Comparison of ENCODE assay signal across 4 fruit fly cellular contexts in the genomic region with DNA sequence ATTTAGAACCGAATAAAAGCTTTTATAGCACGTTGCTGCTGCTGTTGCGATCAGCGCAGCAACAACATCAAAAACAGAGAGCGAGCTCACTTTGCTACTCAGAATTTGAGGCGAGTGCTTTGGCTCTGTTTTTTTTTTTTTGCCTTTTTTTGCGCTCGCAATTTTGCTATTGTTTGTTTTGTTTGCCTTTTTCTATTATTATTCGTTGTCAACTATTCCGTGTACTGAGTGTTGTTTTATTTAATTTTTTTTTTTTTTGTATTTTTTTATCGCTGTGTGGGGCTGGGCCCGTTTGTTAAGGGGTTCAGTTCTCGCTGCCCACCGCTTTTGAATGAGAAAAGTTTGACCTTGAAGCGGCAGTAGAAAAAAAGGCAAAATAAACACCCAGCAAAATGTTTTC.
A peak's percentile ranks its signal among the peaks of the same experiment; 100 is the strongest.
TF ChIP-seq lines count a peak whose summit lies in the region.

No protein-coding gene starts in this region.

- TF ChIP-seq CTCF in whole organism, embryonic (GFP tag; optimal IDR thresholded peaks at IDR 0.05; lab: Kevin White, UChicago), result no peak

TF ChIP-seq in whole organism, adult, 20 proteins besides CTCF, POLR2A, EP300 and RAD21:
- TF ChIP-seq pad (GFP tag; optimal IDR thresholded peaks at IDR 0.05; lab: Kevin White, UChicago) (no peak), CG11617 (GFP tag; optimal IDR thresholded peaks at IDR 0.05; lab: Kevin White, UChicago) (peak; percentile 36), Hr96 (GFP tag; optimal IDR thresholded peaks at IDR 0.05; lab: Kevin White, UChicago) (no peak), CG5204 (GFP tag; optimal IDR thresholded peaks at IDR 0.05; lab: Kevin White, UChicago) (no peak), CG33017 (tag; optimal IDR thresholded peaks at IDR 0.05; lab: Kevin White, UChicago) (peak; percentile 34), cic (GFP tag; optimal IDR thresholded peaks at IDR 0.05; lab: Kevin White, UChicago) (peak; percentile 80), CG12768 (GFP tag; optimal IDR thresholded peaks at IDR 0.05; lab: Kevin White, UChicago) (peak; percentile 80), tj (GFP tag; optimal IDR thresholded peaks at IDR 0.05; lab: Kevin White, UChicago) (peak; percentile 24), ovo (GFP tag; optimal IDR thresholded peaks at IDR 0.05; lab: Kevin White, UChicago) (peak; percentile 22), CG7045 (GFP tag; optimal IDR thresholded peaks at IDR 0.05; lab: Kevin White, UChicago) (peak; percentile 18), kay (GFP tag; lab: Kevin White, UChicago; ENCODE audit: borderline replicate concordance) (peak; percentile 94)

TF ChIP-seq in whole organism, embryonic, 481 proteins besides CTCF, POLR2A, EP300 and RAD21:
- TF ChIP-seq CG2202 (tag; optimal IDR thresholded peaks at IDR 0.05; lab: Kevin White, UChicago) (no peak), chm (GFP tag; IDR thresholded peaks at IDR 0.05; lab: Robert Waterston, UW) (no peak), bsh (GFP tag; optimal IDR thresholded peaks at IDR 0.05; lab: Kevin White, UChicago) (no peak), Drgx (GFP tag; IDR thresholded peaks at IDR 0.05; lab: Robert Waterston, UW) (peak; percentile 47; the same call in 1 of the 2 replicates), ase (GFP tag; IDR thresholded peaks at IDR 0.05; lab: Robert Waterston, UW) (no peak), ssp (GFP tag; IDR thresholded peaks at IDR 0.05; lab: Robert Waterston, UW) (no peak)

TF ChIP-seq in whole organism, prepupa, 60 proteins besides CTCF, POLR2A, EP300 and RAD21:
- no peak for TF ChIP-seq CG6276 (GFP tag; optimal IDR thresholded peaks at IDR 0.05; lab: Kevin White, UChicago)
- TF ChIP-seq Eip78C (GFP tag; lab: Kevin White, UChicago), result no peak
- peak; percentile 45 for TF ChIP-seq CG15336 (GFP tag; IDR thresholded peaks at IDR 0.05; lab: Robert Waterston, UW)
- peak; percentile 77 for TF ChIP-seq eg (GFP tag; IDR thresholded peaks at IDR 0.05; lab: Robert Waterston, UW)
- no peak for TF ChIP-seq net (GFP tag; optimal IDR thresholded peaks at IDR 0.05; lab: Kevin White, UChicago)
- 0 out of 3 replicates have a peak, but pooled peaks have one; percentile 14 for TF ChIP-seq CG8119 (GFP tag; IDR thresholded peaks at IDR 0.05; lab: Robert Waterston, UW)
- TF ChIP-seq lz (GFP tag; optimal IDR thresholded peaks at IDR 0.05; lab: Kevin White, UChicago), result no peak
- 0 out of 3 replicates have a peak, but pooled peaks have one; percentile 41 for TF ChIP-seq CG6163 (GFP tag; IDR thresholded peaks at IDR 0.05; lab: Robert Waterston, UW)
- no peak for TF ChIP-seq Sox102F (GFP tag; optimal IDR thresholded peaks at IDR 0.05; lab: Kevin White, UChicago)
- peak; percentile 25 for TF ChIP-seq CG16779 (tag; optimal IDR thresholded peaks at IDR 0.05; lab: Kevin White, UChicago)
- no peak for TF ChIP-seq fkh (GFP tag; optimal IDR thresholded peaks at IDR 0.05; lab: Kevin White, UChicago)

TF ChIP-seq in whole organism, pupa, 21 proteins besides CTCF, POLR2A, EP300 and RAD21:
- TF ChIP-seq CG14655 (GFP tag; optimal IDR thresholded peaks at IDR 0.05; lab: Kevin White, UChicago) (no peak), CG12605 (GFP tag; IDR thresholded peaks at IDR 0.05; lab: Robert Waterston, UW) (peak; percentile 72), CG32121 (GFP tag; IDR thresholded peaks at IDR 0.05; lab: Robert Waterston, UW) (peak; percentile 55), CG8159 (tag; optimal IDR thresholded peaks at IDR 0.05; lab: Kevin White, UChicago) (no peak), gl (tag; optimal IDR thresholded peaks at IDR 0.05; lab: Kevin White, UChicago) (no peak), fd96Ca (GFP tag; IDR thresholded peaks at IDR 0.05; lab: Robert Waterston, UW) (0 out of 3 replicates have a peak, but pooled peaks have one; percentile 28), Pif1B (GFP tag; optimal IDR thresholded peaks at IDR 0.05; lab: Kevin White, UChicago) (no peak), Ets98B (GFP tag; IDR thresholded peaks at IDR 0.05; lab: Robert Waterston, UW) (peak; percentile 54; the same call in 1 of the 2 replicates), CG15710 (tag; optimal IDR thresholded peaks at IDR 0.05; lab: Kevin White, UChicago) (no peak), CG17806 (tag; optimal IDR thresholded peaks at IDR 0.05; lab: Kevin White, UChicago) (no peak), CG34367 (tag; optimal IDR thresholded peaks at IDR 0.05; lab: Kevin White, UChicago) (no peak), CG4496 (GFP tag; IDR thresholded peaks at IDR 0.05; lab: Robert Waterston, UW) (0 out of 3 replicates have a peak, but pooled peaks have one; percentile 46), CG8301 (tag; optimal IDR thresholded peaks at IDR 0.05; lab: Kevin White, UChicago) (no peak), Snoo (tag; optimal IDR thresholded peaks at IDR 0.05; lab: Kevin White, UChicago) (no peak)
